Fruit fly (Drosophila melanogaster) whole organism, embryonic: ENCODE results near the gene UK114.

Experiments used
- Atf-2 ChIP-seq: fragments of 200-800 bp; sonication (Bioruptor generic); optimal IDR thresholded peaks from 2 replicates; lab custom pipeline; 2016; ENCODE audit warnings: missing biosample characterization, missing genetic modification characterization
- CG11504 ChIP-seq: fragments of 200-800 bp; sonication (Bioruptor generic); optimal IDR thresholded peaks from 3 replicates; lab custom pipeline; 2019; ENCODE audit warnings: missing biosample characterization, mild to moderate bottlenecking, missing genetic modification characterization, moderate library complexity
- CG12104 ChIP-seq: fragments of 200-800 bp; sonication (Bioruptor generic); optimal IDR thresholded peaks from 3 replicates; lab custom pipeline; 2016; ENCODE audit warnings: missing biosample characterization, missing genetic modification characterization
- CG12942 ChIP-seq: fragments of 200-800 bp; sonication (Bioruptor generic); optimal IDR thresholded peaks from 3 replicates; lab custom pipeline; 2016; ENCODE audit warnings: missing biosample characterization, missing genetic modification characterization
- CG14710 ChIP-seq: fragments of 200-800 bp; sonication (Bioruptor generic); optimal IDR thresholded peaks from 3 replicates; lab custom pipeline; 2019; ENCODE audit warnings: missing biosample characterization, mild to moderate bottlenecking, missing genetic modification characterization, moderate library complexity
- CG15601 ChIP-seq: fragments of 200-800 bp; sonication (Bioruptor generic); optimal IDR thresholded peaks from 3 replicates; lab custom pipeline; 2019; ENCODE audit warnings: missing biosample characterization, mild to moderate bottlenecking, missing genetic modification characterization, moderate library complexity
- CG15696 ChIP-seq: fragments of 200-800 bp; sonication (Bioruptor generic); optimal IDR thresholded peaks from 2 replicates; lab custom pipeline; 2019; ENCODE audit warnings: missing biosample characterization, mild to moderate bottlenecking, missing genetic modification characterization, moderate library complexity
- CG18011 ChIP-seq: fragments of 200-800 bp; sonication (Bioruptor generic); optimal IDR thresholded peaks from 2 replicates; lab custom pipeline; 2017; ENCODE audit warnings: missing biosample characterization, missing genetic modification characterization, mild to moderate bottlenecking, moderate library complexity, missing genotype
- CG18262 ChIP-seq: fragments of 200-800 bp; optimal IDR thresholded peaks from 3 replicates; lab custom pipeline; 2019; ENCODE audit warnings: missing biosample characterization, mild to moderate bottlenecking, missing genetic modification characterization, moderate library complexity
- CG2120 ChIP-seq: fragments of 200-800 bp; sonication (Bioruptor generic); optimal IDR thresholded peaks from 3 replicates; lab custom pipeline; 2016; ENCODE audit warnings: missing biosample characterization, missing genetic modification characterization
- CG2712 ChIP-seq: fragments of 200-800 bp; optimal IDR thresholded peaks from 3 replicates; lab custom pipeline; 2019; ENCODE audit warnings: missing biosample characterization, mild to moderate bottlenecking, missing genetic modification characterization, moderate library complexity
- CG31388 ChIP-seq: fragments of 200-800 bp; sonication (Bioruptor generic); optimal IDR thresholded peaks from 2 replicates; lab custom pipeline; 2016; ENCODE audit warnings: missing biosample characterization, missing genetic modification characterization
- CG31441 ChIP-seq: fragments of 200-800 bp; sonication (Bioruptor generic); IDR thresholded peaks from 2 replicates; pipeline ENCODE4 v1.3.6; 2022; ENCODE audit warnings: missing biosample characterization, missing genetic modification characterization
- CG3281 ChIP-seq: fragments of 200-800 bp; sonication (Bioruptor generic); optimal IDR thresholded peaks from 3 replicates; lab custom pipeline; 2017; ENCODE audit warnings: missing biosample characterization, mild to moderate bottlenecking, missing genetic modification characterization
- CG42726 ChIP-seq: fragments of 200-800 bp; sonication (Bioruptor generic); IDR thresholded peaks from 2 replicates; pipeline ENCODE4 v1.3.6; 2022; ENCODE audit warnings: missing biosample characterization, missing genetic modification characterization; ENCODE audit not compliant: partially characterized antibody
- CG7556 ChIP-seq: fragments of 200-800 bp; sonication (Bioruptor generic); optimal IDR thresholded peaks from 2 replicates; lab custom pipeline; 2017; ENCODE audit warnings: missing biosample characterization, mild to moderate bottlenecking, missing genetic modification characterization
- CG7786 ChIP-seq: fragments of 200-800 bp; sonication (Bioruptor generic); optimal IDR thresholded peaks from 2 replicates; lab custom pipeline; 2016; ENCODE audit warnings: missing biosample characterization, missing genetic modification characterization
- CG8089 ChIP-seq: fragments of 200-800 bp; sonication (Bioruptor generic); optimal IDR thresholded peaks from 3 replicates; lab custom pipeline; 2016; ENCODE audit warnings: missing biosample characterization, missing genetic modification characterization
- CG8290 ChIP-seq, 3 experiments: fragments of 200-800 bp; sonication (Bioruptor generic); optimal IDR thresholded peaks; 2 replicates each; lab custom pipeline; 2016 to 2019; ENCODE audit warnings: missing biosample characterization in 3 of 3, missing genetic modification characterization in 3 of 3, mild to moderate bottlenecking in 2 of 3, moderate library complexity in 1 of 3
- CG8765 ChIP-seq: fragments of 200-800 bp; sonication (Bioruptor generic); IDR thresholded peaks from 2 replicates; pipeline ENCODE4 v1.3.6; 2022; ENCODE audit warnings: missing biosample characterization, missing genetic modification characterization
- CG8944 ChIP-seq: fragments of 200-800 bp; sonication (Bioruptor generic); optimal IDR thresholded peaks from 3 replicates; lab custom pipeline; 2016; ENCODE audit warnings: missing biosample characterization, missing genetic modification characterization
- CG9932 ChIP-seq: fragments of 200-800 bp; sonication (Bioruptor generic); IDR thresholded peaks from 2 replicates; pipeline ENCODE4 v1.3.6; 2022; ENCODE audit warnings: missing biosample characterization, missing genetic modification characterization
- E2f2 ChIP-seq: fragments of 200-800 bp; sonication (Bioruptor generic); IDR thresholded peaks from 2 replicates; pipeline ENCODE4 v1.3.6; 2022; ENCODE audit warnings: missing biosample characterization, missing genetic modification characterization
- Ets65A ChIP-seq: fragments of 200-800 bp; sonication (Bioruptor generic); peaks from one replicate; lab custom pipeline; 2016; ENCODE audit warnings: missing biosample characterization, missing genetic modification characterization
- Hsf ChIP-seq: fragments of 200-800 bp; sonication (Bioruptor generic); optimal IDR thresholded peaks from 3 replicates; lab custom pipeline; 2016; ENCODE audit warnings: missing biosample characterization, missing genetic modification characterization
- Lpt ChIP-seq: fragments of >200 bp; optimal IDR thresholded peaks from 2 replicates; lab custom pipeline; 2018; ENCODE audit warnings: missing biosample characterization, missing genetic modification characterization
- Myb ChIP-seq: fragments of 200-800 bp; sonication (Bioruptor generic); optimal IDR thresholded peaks from 2 replicates; lab custom pipeline; 2016; ENCODE audit warnings: missing biosample characterization, missing genetic modification characterization
- NC2α ChIP-seq: fragments of 200-800 bp; sonication (Bioruptor generic); optimal IDR thresholded peaks from 2 replicates; lab custom pipeline; 2016; ENCODE audit warnings: missing biosample characterization, missing genetic modification characterization
- Neu2 ChIP-seq: fragments of 200-800 bp; sonication (Bioruptor generic); optimal IDR thresholded peaks from 3 replicates; lab custom pipeline; 2016; ENCODE audit warnings: missing biosample characterization, missing genetic modification characterization, borderline replicate concordance
- NfI ChIP-seq: fragments of 200-800 bp; sonication (Bioruptor generic); optimal IDR thresholded peaks from 3 replicates; lab custom pipeline; 2018; ENCODE audit warnings: missing biosample characterization, mild to moderate bottlenecking, missing genetic modification characterization, moderate library complexity
- Spps ChIP-seq: fragments of 200-800 bp; sonication (Bioruptor generic); optimal IDR thresholded peaks from 2 replicates; lab custom pipeline; 2018; ENCODE audit warnings: missing biosample characterization, mild to moderate bottlenecking, missing genetic modification characterization
- Stat92E ChIP-seq, 3 experiments: fragments of >200 bp in 2 of 3; fragments of 200-800 bp in 1 of 3; sonication (Bioruptor generic) in 1 of 3; optimal IDR thresholded peaks; 2 replicates each; lab custom pipeline; 2017 to 2019; ENCODE audit warnings: missing biosample characterization in 3 of 3, missing genetic modification characterization in 3 of 3, mild to moderate bottlenecking in 1 of 3, moderate library complexity in 1 of 3
- btn ChIP-seq: fragments of 200-800 bp; sonication (Bioruptor generic); optimal IDR thresholded peaks from 2 replicates; lab custom pipeline; 2016; ENCODE audit warnings: missing biosample characterization, missing genetic modification characterization
- dmrt99B ChIP-seq: fragments of 200-800 bp; sonication (Bioruptor generic); optimal IDR thresholded peaks from 2 replicates; lab custom pipeline; 2018; ENCODE audit warnings: missing biosample characterization, mild to moderate bottlenecking, missing genetic modification characterization, moderate library complexity
- dpn ChIP-seq, 2 experiments: fragments of 200-800 bp; sonication (Bioruptor generic); optimal IDR thresholded peaks; 3 replicates each; lab custom pipeline; 2016; ENCODE audit warnings: missing biosample characterization in 2 of 2, missing genetic modification characterization in 2 of 2
- gem ChIP-seq: fragments of 200-800 bp; sonication (Bioruptor generic); optimal IDR thresholded peaks from 2 replicates; lab custom pipeline; 2019; ENCODE audit warnings: missing biosample characterization, mild to moderate bottlenecking, missing genetic modification characterization, moderate library complexity
- hb ChIP-seq: fragments of 200-800 bp; sonication (Bioruptor generic); IDR thresholded peaks from 3 replicates; pipeline ENCODE4 v1.3.6; 2022; ENCODE audit warnings: missing biosample characterization, missing genetic modification characterization; ENCODE audit not compliant: partially characterized antibody
- kah ChIP-seq: fragments of 200-800 bp; sonication (Bioruptor generic); optimal IDR thresholded peaks from 2 replicates; lab custom pipeline; 2018; ENCODE audit warnings: missing biosample characterization, mild to moderate bottlenecking, missing genetic modification characterization
- lbe ChIP-seq: fragments of 200-800 bp; sonication (Bioruptor generic); optimal IDR thresholded peaks from 2 replicates; lab custom pipeline; 2016; ENCODE audit warnings: missing biosample characterization, mild to moderate bottlenecking, missing genetic modification characterization
- mirr ChIP-seq: fragments of 200-800 bp; sonication (Bioruptor generic); optimal IDR thresholded peaks from 3 replicates; lab custom pipeline; 2018; ENCODE audit warnings: missing biosample characterization, mild to moderate bottlenecking, missing genetic modification characterization
- phol ChIP-seq: fragments of 200-800 bp; sonication (Bioruptor generic); optimal IDR thresholded peaks from 3 replicates; lab custom pipeline; 2018; ENCODE audit warnings: missing biosample characterization, mild to moderate bottlenecking, missing genetic modification characterization, moderate library complexity
- pzg ChIP-seq: fragments of 200-800 bp; sonication (Bioruptor generic); optimal IDR thresholded peaks from 3 replicates; lab custom pipeline; 2018; ENCODE audit warnings: missing biosample characterization, mild to moderate bottlenecking, missing genetic modification characterization, moderate library complexity
- salm ChIP-seq: fragments of 200-800 bp; sonication (Bioruptor generic); optimal IDR thresholded peaks from 2 replicates; lab custom pipeline; 2018; ENCODE audit warnings: missing biosample characterization, mild to moderate bottlenecking, missing genetic modification characterization
- sens ChIP-seq: fragments of 200-800 bp; sonication (Bioruptor generic); peaks from one replicate; lab custom pipeline; 2016; ENCODE audit warnings: missing biosample characterization, missing genetic modification characterization
- sqz ChIP-seq: fragments of 200-800 bp; sonication (Bioruptor generic); optimal IDR thresholded peaks from 3 replicates; lab custom pipeline; 2018; ENCODE audit warnings: missing biosample characterization, mild to moderate bottlenecking, missing genetic modification characterization
- ssp ChIP-seq: fragments of 200-800 bp; sonication (Bioruptor generic); IDR thresholded peaks from 2 replicates; pipeline ENCODE4 v1.3.6; 2022; ENCODE audit warnings: missing biosample characterization, missing genetic modification characterization
- sug ChIP-seq: fragments of 200-800 bp; optimal IDR thresholded peaks from 2 replicates; lab custom pipeline; 2019; ENCODE audit warnings: missing biosample characterization, mild to moderate bottlenecking, missing genetic modification characterization, moderate library complexity
- zen2 ChIP-seq: fragments of 200-800 bp; sonication (Bioruptor generic); IDR thresholded peaks from 3 replicates; pipeline ENCODE4 v1.3.6; 2022; ENCODE audit warnings: missing biosample characterization, missing genetic modification characterization; ENCODE audit not compliant: partially characterized antibody
- zf30C ChIP-seq: fragments of 200-800 bp; sonication (Bioruptor generic); optimal IDR thresholded peaks from 3 replicates; lab custom pipeline; 2018; ENCODE audit warnings: missing biosample characterization, mild to moderate bottlenecking, missing genetic modification characterization

UK114 gene

DNA sequence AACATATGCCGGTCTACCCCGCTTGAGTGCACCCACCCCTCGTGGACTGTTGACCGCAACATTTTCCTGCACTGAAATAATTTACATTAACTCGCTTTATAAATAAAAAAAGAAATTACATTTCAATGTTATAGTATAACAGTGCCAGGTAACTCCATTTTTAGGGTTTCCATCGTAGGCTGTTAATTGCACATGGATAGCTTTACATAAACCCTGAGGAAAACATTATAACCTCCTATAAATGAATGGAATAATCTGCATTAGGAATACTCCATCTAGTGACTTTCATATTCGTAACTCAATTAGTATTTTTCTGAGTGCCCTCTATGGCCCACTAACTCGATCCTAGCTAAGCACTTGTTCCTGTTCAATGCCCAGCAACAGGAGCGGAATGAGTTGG is 44.3 kb upstream of the UK114 start (continued):
- no peak for TF ChIP-seq CG11504
- no peak for TF ChIP-seq CG7786
- no peak for TF ChIP-seq CG18011 (GFP tag; lab: Kevin White, UChicago)
- TF ChIP-seq ssp (GFP tag; lab: Robert Waterston, UW) = no peak
- TF ChIP-seq CG2120 (GFP tag; lab: Kevin White, UChicago) = no peak
- TF ChIP-seq CG12942 (GFP tag; lab: Kevin White, UChicago) = no peak
- no peak for TF ChIP-seq sqz (GFP tag; lab: Kevin White, UChicago)
- TF ChIP-seq CG31388 (GFP tag; lab: Kevin White, UChicago) = no peak
- no peak for TF ChIP-seq kah (GFP tag; lab: Kevin White, UChicago)
- TF ChIP-seq dmrt99B = no peak
- no peak for TF ChIP-seq CG12104 (GFP tag; lab: Kevin White, UChicago)
- no peak for TF ChIP-seq NC2α (GFP tag; lab: Kevin White, UChicago)
- TF ChIP-seq CG15696 (tag; lab: Kevin White, UChicago) = peak; percentile 21
- no peak for TF ChIP-seq CG8290 (GFP tag; optimal IDR thresholded peaks at IDR 0.05; lab: Kevin White, UChicago)
- no peak for TF ChIP-seq CG8290 (tag; optimal IDR thresholded peaks at IDR 0.05; lab: Kevin White, UChicago)
- TF ChIP-seq hb = no peak
- TF ChIP-seq CG2712 (tag; lab: Kevin White, UChicago) = peak; percentile 7
- TF ChIP-seq CG8944 (GFP tag; lab: Kevin White, UChicago) = no peak
- TF ChIP-seq CG3281 = no peak
- no peak for TF ChIP-seq E2f2 (GFP tag; lab: Robert Waterston, UW)
- TF ChIP-seq NfI = no peak
- TF ChIP-seq sens (GFP tag; lab: Kevin White, UChicago) = peak; percentile 89
- peak; percentile 3 for TF ChIP-seq CG14710 (tag; lab: Kevin White, UChicago)
- no peak for TF ChIP-seq zen2 (GFP tag; lab: Robert Waterston, UW)
- TF ChIP-seq dpn (GFP tag; optimal IDR thresholded peaks at IDR 0.05; lab: Kevin White, UChicago) = no peak
- TF ChIP-seq Neu2 (GFP tag; lab: Kevin White, UChicago) = no peak
- TF ChIP-seq Myb (GFP tag; lab: Kevin White, UChicago) = no peak
- TF ChIP-seq salm (tag; lab: Kevin White, UChicago) = no peak
- TF ChIP-seq Hsf (GFP tag; lab: Kevin White, UChicago) = no peak
- no peak for TF ChIP-seq CG9932
- peak; percentile 26 for TF ChIP-seq CG18262 (tag; lab: Kevin White, UChicago)
- no peak for TF ChIP-seq phol (tag; lab: Kevin White, UChicago)
- no peak for TF ChIP-seq btn (GFP tag; lab: Kevin White, UChicago)
- TF ChIP-seq Atf-2 (GFP tag; lab: Kevin White, UChicago) = no peak
- no peak for TF ChIP-seq pzg (GFP tag; lab: Kevin White, UChicago)
- no peak for TF ChIP-seq Spps (tag; lab: Kevin White, UChicago)
- no peak for TF ChIP-seq lbe
- no peak for TF ChIP-seq sug (tag; lab: Kevin White, UChicago)
- peak; percentile 17 for TF ChIP-seq zf30C (GFP tag; lab: Kevin White, UChicago)
- TF ChIP-seq CG31441 (GFP tag; lab: Robert Waterston, UW) = 0 out of 2 replicates have a peak, but pooled peaks have one; percentile 8
- no peak for TF ChIP-seq Lpt (GFP tag; lab: Kevin White, UChicago)
- TF ChIP-seq CG8089 = no peak
- TF ChIP-seq mirr (GFP tag; lab: Kevin White, UChicago) = no peak
- TF ChIP-seq CG15601 (tag; lab: Kevin White, UChicago) = no peak
- TF ChIP-seq CG8765 (GFP tag; lab: Robert Waterston, UW) = no peak
- TF ChIP-seq Stat92E (GFP tag; optimal IDR thresholded peaks at IDR 0.05; lab: Kevin White, UChicago) = no peak
- TF ChIP-seq CG7556 (GFP tag; lab: Kevin White, UChicago) = no peak
- peak; percentile 5 for TF ChIP-seq gem (tag; lab: Kevin White, UChicago)
- TF ChIP-seq CG42726 (GFP tag; lab: Robert Waterston, UW) = no peak
- TF ChIP-seq Ets65A (GFP tag; lab: Kevin White, UChicago) = no peak
